Fruit fly (Drosophila melanogaster) whole organism, prepupa: ENCODE measurements around the gene CG31957.

ENCODE experiments used
- Blimp-1 ChIP-seq: fragments of 200-800 bp; sonication (Bioruptor generic); optimal IDR thresholded peaks from 3 replicates; lab custom pipeline; 2017; ENCODE audit warnings: missing biosample characterization, missing genetic modification characterization, mild to moderate bottlenecking, moderate library complexity, missing genetic modification reagents
- CG11294 ChIP-seq: fragments of 200-800 bp; sonication (Bioruptor generic); IDR thresholded peaks from 2 replicates; pipeline ENCODE4 v1.3.6; 2022; ENCODE audit warnings: missing biosample characterization, missing genetic modification characterization
- CG11762 ChIP-seq: fragments of 200-800 bp; sonication (Bioruptor generic); optimal IDR thresholded peaks from 3 replicates; lab custom pipeline; 2016; ENCODE audit warnings: missing biosample characterization, missing genetic modification characterization; ENCODE audit not compliant: insufficient read depth
- CG15336 ChIP-seq: fragments of 200-800 bp; sonication (Bioruptor generic); IDR thresholded peaks from 2 replicates; pipeline ENCODE4 v1.3.6; 2022; ENCODE audit warnings: missing biosample characterization, missing genetic modification characterization
- CG16779 ChIP-seq: fragments of 200-800 bp; sonication (Bioruptor generic); optimal IDR thresholded peaks from 3 replicates; lab custom pipeline; 2017; ENCODE audit warnings: missing biosample characterization, mild to moderate bottlenecking, missing genetic modification characterization
- CG32006 ChIP-seq: fragments of 200-800 bp; sonication (Bioruptor generic); optimal IDR thresholded peaks from 3 replicates; lab custom pipeline; 2017; ENCODE audit warnings: missing biosample characterization, mild to moderate bottlenecking, missing genetic modification characterization
- CG6163 ChIP-seq: fragments of 200-800 bp; sonication (Bioruptor generic); IDR thresholded peaks from 3 replicates; pipeline ENCODE4 v1.3.6; 2022; ENCODE audit warnings: missing biosample characterization, missing genetic modification characterization
- CG6792 ChIP-seq: fragments of 200-800 bp; sonication (Bioruptor generic); optimal IDR thresholded peaks from 3 replicates; lab custom pipeline; 2016; ENCODE audit warnings: missing biosample characterization, missing genetic modification characterization
- CG6808 ChIP-seq: fragments of 200-800 bp; sonication (Bioruptor generic); optimal IDR thresholded peaks from 3 replicates; lab custom pipeline; 2017; ENCODE audit warnings: missing biosample characterization, missing genetic modification characterization, mild to moderate bottlenecking, moderate library complexity, missing genetic modification reagents
- CG7368 ChIP-seq: fragments of 200-800 bp; sonication (Bioruptor generic); optimal IDR thresholded peaks from 3 replicates; lab custom pipeline; 2016; ENCODE audit warnings: missing biosample characterization, missing genetic modification characterization
- CG8632 ChIP-seq: fragments of 200-800 bp; sonication (Bioruptor generic); optimal IDR thresholded peaks from 3 replicates; lab custom pipeline; 2016; ENCODE audit warnings: missing biosample characterization, missing genetic modification characterization
- CG9139 ChIP-seq: fragments of 200-800 bp; sonication (Bioruptor generic); optimal IDR thresholded peaks from 3 replicates; lab custom pipeline; 2017; ENCODE audit warnings: missing biosample characterization, mild to moderate bottlenecking, missing genetic modification characterization
- Eip75B ChIP-seq: fragments of 200-800 bp; sonication (Bioruptor generic); optimal IDR thresholded peaks from 3 replicates; lab custom pipeline; 2016; ENCODE audit warnings: missing biosample characterization, missing genetic modification characterization
- Eip78C ChIP-seq: fragments of 200-800 bp; sonication (Bioruptor generic); peaks from one replicate; lab custom pipeline; 2016; ENCODE audit warnings: missing biosample characterization, missing genetic modification characterization
- Ets96B ChIP-seq: fragments of 200-800 bp; optimal IDR thresholded peaks from 2 replicates; lab custom pipeline; 2019; ENCODE audit warnings: missing biosample characterization, mild to moderate bottlenecking, missing genetic modification characterization, moderate library complexity
- Hr38 ChIP-seq: sonication (Bioruptor generic); optimal IDR thresholded peaks from 2 replicates; lab custom pipeline; 2016; ENCODE audit warnings: missing biosample characterization, missing genetic modification characterization
- Hr39 ChIP-seq: fragments of 200-800 bp; sonication (Bioruptor generic); optimal IDR thresholded peaks from 2 replicates; lab custom pipeline; 2016; ENCODE audit warnings: missing biosample characterization, missing genetic modification characterization
- Hr4 ChIP-seq: fragments of 200-800 bp; sonication (Bioruptor generic); optimal IDR thresholded peaks from 3 replicates; lab custom pipeline; 2016; ENCODE audit warnings: missing biosample characterization, missing genetic modification characterization
- Met ChIP-seq: fragments of 200-800 bp; sonication (Bioruptor generic); optimal IDR thresholded peaks from 3 replicates; lab custom pipeline; 2016; ENCODE audit warnings: missing biosample characterization, missing genetic modification characterization
- Sox102F ChIP-seq: fragments of 200-800 bp; sonication (Bioruptor generic); optimal IDR thresholded peaks from 2 replicates; lab custom pipeline; 2016; ENCODE audit warnings: missing biosample characterization, mild to moderate bottlenecking, missing genetic modification characterization
- acj6 ChIP-seq: fragments of 200-800 bp; sonication (Bioruptor generic); optimal IDR thresholded peaks from 3 replicates; lab custom pipeline; 2016; ENCODE audit warnings: missing biosample characterization, missing genetic modification characterization
- cyc ChIP-seq: fragments of 200-800 bp; sonication (Bioruptor generic); optimal IDR thresholded peaks from 3 replicates; lab custom pipeline; 2016; ENCODE audit warnings: missing biosample characterization, missing genetic modification characterization
- dac ChIP-seq: fragments of 200-800 bp; sonication (Bioruptor generic); optimal IDR thresholded peaks from 2 replicates; lab custom pipeline; 2017; ENCODE audit warnings: missing biosample characterization, mild to moderate bottlenecking, missing genetic modification characterization
- esn ChIP-seq: fragments of 200-800 bp; sonication (Bioruptor generic); optimal IDR thresholded peaks from 2 replicates; lab custom pipeline; 2016; ENCODE audit warnings: missing biosample characterization, mild to moderate bottlenecking, missing genetic modification characterization, moderate library complexity
- fd59A ChIP-seq: fragments of 200-800 bp; sonication (Bioruptor generic); optimal IDR thresholded peaks from 2 replicates; lab custom pipeline; 2017; ENCODE audit warnings: missing biosample characterization, mild to moderate bottlenecking, missing genetic modification characterization, missing genetic modification reagents
- fkh ChIP-seq: fragments of 200-800 bp; sonication (Bioruptor generic); optimal IDR thresholded peaks from 3 replicates; lab custom pipeline; 2017; ENCODE audit warnings: missing biosample characterization, mild to moderate bottlenecking, missing genetic modification characterization, moderate library complexity
- salr ChIP-seq, 2 experiments: fragments of 200-800 bp; sonication (Bioruptor generic); optimal IDR thresholded peaks; 3 replicates each; lab custom pipeline; 2016 to 2018; ENCODE audit warnings: missing biosample characterization in 2 of 2, missing genetic modification characterization in 2 of 2, mild to moderate bottlenecking in 1 of 2
- spab ChIP-seq: fragments of 200-800 bp; sonication (Bioruptor generic); optimal IDR thresholded peaks from 2 replicates; lab custom pipeline; 2017; ENCODE audit warnings: missing biosample characterization, mild to moderate bottlenecking, missing genetic modification characterization, missing genetic modification reagents
- ss ChIP-seq, 2 experiments: fragments of 200-800 bp; sonication (Bioruptor generic); optimal IDR thresholded peaks; 2 replicates in 1 of 2; 3 replicates in 1 of 2; lab custom pipeline; 2017 to 2018; ENCODE audit warnings: mild to moderate bottlenecking in 2 of 2, missing biosample characterization in 2 of 2, missing genetic modification characterization in 2 of 2, moderate library complexity in 1 of 2
- topi ChIP-seq: fragments of 200-800 bp; sonication (Bioruptor generic); optimal IDR thresholded peaks from 3 replicates; lab custom pipeline; 2016; ENCODE audit warnings: missing biosample characterization, missing genetic modification characterization
- vri ChIP-seq: fragments of 200-800 bp; sonication (Bioruptor generic); optimal IDR thresholded peaks from 3 replicates; lab custom pipeline; 2016; ENCODE audit warnings: missing biosample characterization, mild to moderate bottlenecking, missing genetic modification characterization

The CG31957 gene

DNA sequence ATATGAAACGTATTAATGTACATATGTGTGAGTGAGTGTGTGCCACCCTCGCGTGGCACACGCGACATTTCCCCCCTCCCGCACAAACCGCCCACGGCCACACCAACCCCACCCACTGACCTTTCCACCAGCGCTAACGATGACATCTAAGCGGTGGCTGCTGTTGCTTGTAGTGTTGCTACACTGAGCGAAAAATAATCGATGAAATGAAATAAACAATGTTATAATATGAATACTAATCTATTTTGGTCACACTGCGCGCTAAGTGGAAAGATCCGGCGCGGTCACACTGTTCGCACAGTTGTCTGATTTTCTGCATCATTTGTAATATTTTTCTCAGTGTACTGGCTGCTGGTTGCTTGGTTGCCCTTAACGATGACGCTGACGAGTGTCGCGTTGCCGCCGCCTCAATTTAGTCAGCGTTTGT lies 40.0 kb downstream of the CG31957 start (continued):
- TF ChIP-seq Eip75B (GFP tag; lab: Kevin White, UChicago) (peak; percentile 54), CG15336 (GFP tag; lab: Robert Waterston, UW) (0 out of 2 replicates have a peak, but pooled peaks have one; percentile 26), CG6808 (GFP tag; lab: Kevin White, UChicago) (peak; percentile 59), acj6 (GFP tag; lab: Kevin White, UChicago) (peak; percentile 50), cyc (GFP tag; lab: Kevin White, UChicago) (peak; percentile 74), Blimp-1 (GFP tag; lab: Kevin White, UChicago) (no peak), fd59A (GFP tag; lab: Kevin White, UChicago) (peak; percentile 56), Hr39 (GFP tag; lab: Kevin White, UChicago) (peak; percentile 73), spab (GFP tag; lab: Kevin White, UChicago) (peak; percentile 57), ss (GFP tag; optimal IDR thresholded peaks at IDR 0.05; lab: Kevin White, UChicago) (peak; percentile 72 to 94), Eip78C (GFP tag; lab: Kevin White, UChicago) (peak; percentile 88), Sox102F (GFP tag; lab: Kevin White, UChicago) (peak; percentile 57), Hr4 (GFP tag; lab: Kevin White, UChicago) (peak; percentile 29), CG16779 (tag; lab: Kevin White, UChicago) (peak; percentile 26)

DNA sequence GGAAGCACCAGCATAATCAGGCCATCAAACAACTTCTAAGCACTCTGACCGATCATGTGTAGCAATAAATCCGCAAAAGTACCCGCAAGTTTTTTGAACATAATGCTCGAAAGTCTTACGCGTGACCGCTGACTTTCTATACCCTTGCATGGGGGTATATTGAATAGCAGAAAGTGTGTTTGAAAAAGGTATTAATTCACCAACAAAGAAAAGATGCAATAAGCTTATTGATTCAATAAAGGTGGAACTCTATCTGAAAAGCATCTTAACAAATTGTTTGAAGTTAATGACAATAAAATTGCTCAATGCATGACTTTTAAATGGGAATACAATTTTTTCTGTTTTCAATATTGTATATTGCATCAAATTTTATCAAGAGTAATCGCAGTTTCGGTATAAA lies 40.6 kb downstream of the CG31957 start:
- TF ChIP-seq esn (no peak), CG9139 (no peak), cyc (GFP tag; lab: Kevin White, UChicago) (no peak), CG11294 (GFP tag; lab: Robert Waterston, UW) (no peak), dac (GFP tag; lab: Kevin White, UChicago) (no peak)

- TF ChIP-seq spab (GFP tag; lab: Kevin White, UChicago) (no peak), CG11762 (GFP tag; lab: Kevin White, UChicago) (no peak), CG15336 (GFP tag; lab: Robert Waterston, UW) (no peak), Hr38 (GFP tag; lab: Kevin White, UChicago) (no peak), CG11294 (GFP tag; lab: Robert Waterston, UW) (no peak), CG6808 (GFP tag; lab: Kevin White, UChicago) (no peak), dac (GFP tag; lab: Kevin White, UChicago) (no peak), CG8632 (GFP tag; lab: Kevin White, UChicago) (no peak), CG6792 (GFP tag; lab: Kevin White, UChicago) (no peak)
Measured at dm6 chr2L:3829220-3829619, 43.0 kb downstream of the CG31957 start.

- TF ChIP-seq CG32006 (GFP tag; lab: Kevin White, UChicago) (no peak), Ets96B (tag; lab: Kevin White, UChicago) (no peak), CG7368 (GFP tag; lab: Kevin White, UChicago) (no peak), CG15336 (GFP tag; lab: Robert Waterston, UW) (no peak), CG6792 (GFP tag; lab: Kevin White, UChicago) (no peak), fkh (GFP tag; lab: Kevin White, UChicago) (no peak), Met (GFP tag; lab: Kevin White, UChicago) (no peak), vri (no peak), Blimp-1 (GFP tag; lab: Kevin White, UChicago) (no peak), CG6163 (GFP tag; lab: Robert Waterston, UW) (no peak)
Measured at dm6 chr2L:3827406-3828133, 44.7 kb downstream of the CG31957 start.

dm6 chr2L:3825413-3825812 lies 46.8 kb downstream of the CG31957 start, which contains the start of gene slp1:
TSS of gene slp1 (plus strand) at chr2L:3825675.
- TF ChIP-seq CG6808 (GFP tag; lab: Kevin White, UChicago) (no peak), Ets96B (tag; lab: Kevin White, UChicago) (no peak), fkh (GFP tag; lab: Kevin White, UChicago) (peak; percentile 1), ss (GFP tag; optimal IDR thresholded peaks at IDR 0.05; lab: Kevin White, UChicago) (peak in 1 of 2 experiments; percentile 12), CG6163 (GFP tag; lab: Robert Waterston, UW) (0 out of 3 replicates have a peak, but pooled peaks have one; percentile 20), salr (GFP tag; optimal IDR thresholded peaks at IDR 0.05; lab: Kevin White, UChicago) (no peak), topi (GFP tag; lab: Kevin White, UChicago) (no peak)
